Fruit fly (Drosophila melanogaster): ENCODE results near the gene msi.

The msi gene

dm6 chr3R:25532406-25533225 is 16.7 kb downstream of the msi start (continued):
- TF ChIP-seq CG13287 (GFP tag; IDR thresholded peaks at IDR 0.05; ENCODE audit: partially characterized antibody), result no peak; the same call in 1 of the 2 replicates
- no peak for TF ChIP-seq CG17186 (GFP tag; optimal IDR thresholded peaks at IDR 0.05)

DNA sequence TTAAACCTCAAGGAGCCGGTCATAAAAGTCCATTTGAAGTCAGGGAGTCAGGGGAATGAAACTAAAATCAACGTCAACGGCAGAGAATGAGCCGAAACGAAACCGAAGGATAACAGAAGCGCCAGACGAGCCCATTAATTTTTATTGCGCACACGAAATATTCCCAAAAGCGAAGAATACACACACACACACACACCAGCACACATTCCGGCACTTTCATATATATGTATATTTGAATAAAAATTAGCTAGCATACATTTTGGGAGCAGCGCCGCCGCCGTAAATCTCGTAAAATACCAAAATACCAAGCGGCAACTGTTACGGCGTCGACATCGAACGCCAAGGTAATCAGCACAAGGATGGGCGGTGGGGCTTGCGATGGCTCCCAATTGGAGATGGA is 23.2 kb downstream of the msi start:
- TF ChIP-seq CG10267 (tag; optimal IDR thresholded peaks at IDR 0.05) (no peak), Deaf1 (tag; optimal IDR thresholded peaks at IDR 0.05) (peak; percentile 23), knrl (GFP tag; IDR thresholded peaks at IDR 0.05; ENCODE audit: partially characterized antibody) (no peak), H2.0 (GFP tag; IDR thresholded peaks at IDR 0.05) (no peak), cg (GFP tag; optimal IDR thresholded peaks at IDR 0.05) (peak; percentile 51), CG13894 (tag; optimal IDR thresholded peaks at IDR 0.05) (peak; percentile 3), fd3F (GFP tag; optimal IDR thresholded peaks at IDR 0.05) (no peak), Hr51 (GFP tag; optimal IDR thresholded peaks at IDR 0.05) (peak in 1 of 2 experiments; percentile 23), CG6791 (GFP tag; IDR thresholded peaks at IDR 0.05; ENCODE audit: partially characterized antibody) (no peak), abd-A (tag; optimal IDR thresholded peaks at IDR 0.05) (peak; percentile 93), sd (tag; optimal IDR thresholded peaks at IDR 0.05) (peak; percentile 26), slbo (GFP tag; IDR thresholded peaks at IDR 0.05) (no peak), TFAM (GFP tag; optimal IDR thresholded peaks at IDR 0.05) (no peak), Ada2b (GFP tag; IDR thresholded peaks at IDR 0.05) (no peak), bbx (GFP tag; IDR thresholded peaks at IDR 0.05; ENCODE audit: partially characterized antibody) (no peak), CG16815 (GFP tag; optimal IDR thresholded peaks at IDR 0.05) (no peak), sc (optimal IDR thresholded peaks at IDR 0.05) (no peak), sc (GFP tag; optimal IDR thresholded peaks at IDR 0.05) (no peak), twi (tag; optimal IDR thresholded peaks at IDR 0.05) (peak; percentile 68), CG7745 (tag; optimal IDR thresholded peaks at IDR 0.05) (no peak), Neu2 (GFP tag; optimal IDR thresholded peaks at IDR 0.05; ENCODE audit: borderline replicate concordance) (no peak)

DNA sequence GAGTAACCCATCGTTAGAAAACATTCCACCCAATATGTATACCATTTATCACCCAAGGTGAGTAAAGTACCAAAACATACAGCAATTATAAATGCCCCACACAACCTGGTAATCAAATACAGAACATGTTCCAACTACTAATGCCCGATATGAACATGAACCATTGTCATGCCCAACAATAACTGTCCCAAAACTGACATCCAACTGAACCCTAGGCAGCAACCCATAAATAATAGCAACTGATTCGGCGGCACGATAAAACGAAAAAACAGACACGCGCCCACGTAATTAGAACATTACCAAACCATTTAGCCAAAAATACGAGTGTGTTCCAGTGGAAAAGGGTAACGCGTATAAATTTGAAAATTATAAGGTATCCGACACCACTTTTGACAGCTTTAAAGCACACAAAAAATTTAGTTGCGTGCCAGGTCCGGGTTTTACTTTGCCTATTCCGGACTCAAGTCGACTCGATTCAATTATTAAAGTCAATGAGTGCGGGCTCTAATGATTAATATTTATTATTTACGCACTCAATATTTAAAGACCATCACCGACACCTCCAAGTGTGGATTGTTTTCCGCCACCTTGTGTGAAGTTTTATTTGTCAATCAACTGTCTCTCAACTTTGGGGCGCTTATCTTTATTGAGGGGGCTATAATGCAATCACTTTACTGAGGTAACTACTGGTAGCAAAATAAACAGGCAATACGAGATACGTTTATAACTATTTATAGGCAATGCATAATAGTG is 27.8 kb downstream of the msi start:
- peak; percentile 2 for TF ChIP-seq grn (GFP tag; optimal IDR thresholded peaks at IDR 0.05)
- peak; percentile 16 for TF ChIP-seq Fer1 (GFP tag; optimal IDR thresholded peaks at IDR 0.05)
- 0 out of 2 replicates have a peak, but pooled peaks have one; percentile 17 for TF ChIP-seq CG14014 (GFP tag; IDR thresholded peaks at IDR 0.05)
- TF ChIP-seq chinmo (GFP tag; IDR thresholded peaks at IDR 0.05; ENCODE audit: partially characterized antibody), result 0 out of 4 replicates have a peak, but pooled peaks have one; percentile 19
- peak; percentile 1 for TF ChIP-seq CG17359 (tag; optimal IDR thresholded peaks at IDR 0.05)
- TF ChIP-seq CG13296 (GFP tag; optimal IDR thresholded peaks at IDR 0.05), result peak; percentile 22
- TF ChIP-seq abd-A (tag; optimal IDR thresholded peaks at IDR 0.05), result peak; percentile 21
- TF ChIP-seq CG6254 (GFP tag; optimal IDR thresholded peaks at IDR 0.05), result peak; percentile 25
- peak; percentile 8 for TF ChIP-seq CG8281 (tag; optimal IDR thresholded peaks at IDR 0.05)
- peak; percentile 63 for TF ChIP-seq mirr (GFP tag; optimal IDR thresholded peaks at IDR 0.05)
- no peak for TF ChIP-seq z (GFP tag; IDR thresholded peaks at IDR 0.05)
- peak; percentile 41 for TF ChIP-seq HHEX (GFP tag; optimal IDR thresholded peaks at IDR 0.05)
- no peak for TF ChIP-seq Doc2 (GFP tag; IDR thresholded peaks at IDR 0.05)
- no peak for TF ChIP-seq TFAM (GFP tag; optimal IDR thresholded peaks at IDR 0.05)
- no peak for TF ChIP-seq slou (GFP tag; optimal IDR thresholded peaks at IDR 0.05)
- TF ChIP-seq CG13894 (tag; optimal IDR thresholded peaks at IDR 0.05), result peak; percentile 13
- TF ChIP-seq ATbp (GFP tag; optimal IDR thresholded peaks at IDR 0.05), result peak; percentile 59
- peak; percentile 71 for TF ChIP-seq kni (GFP tag; optimal IDR thresholded peaks at IDR 0.05)
- peak; percentile 30 for TF ChIP-seq gem (tag; optimal IDR thresholded peaks at IDR 0.05)
- peak; percentile 26 for TF ChIP-seq CoRest (tag; optimal IDR thresholded peaks at IDR 0.05)
- peak; percentile 19 for TF ChIP-seq CG3281 (GFP tag; optimal IDR thresholded peaks at IDR 0.05)
- 0 out of 2 replicates have a peak, but pooled peaks have one; percentile 10 for TF ChIP-seq Rfx (GFP tag; IDR thresholded peaks at IDR 0.05)
- peak; percentile 10 for TF ChIP-seq CG17385 (GFP tag; optimal IDR thresholded peaks at IDR 0.05)
